Worm (Caenorhabditis elegans) whole organism, midembryonic: ENCODE results near the gene set-20.

Experiments
- T22C8.4 ChIP-seq: fragments of 200-800 bp; sonication (Bioruptor generic); IDR thresholded peaks from 2 replicates; pipeline ENCODE4 v1.3.6; 2022; ENCODE audit warnings: missing genetic modification characterization, missing compliant biosample characterization
- flt-1 ChIP-seq: fragments of 200-800 bp; sonication (Bioruptor generic); IDR thresholded peaks from 2 replicates; pipeline ENCODE4 v1.3.6; 2022; ENCODE audit warnings: missing genetic modification characterization, missing compliant biosample characterization
- med-1 ChIP-seq: sonication (generic microtip); optimal IDR thresholded peaks from 2 replicates; lab custom pipeline; 2017; ENCODE audit warnings: missing genetic modification characterization, mild to moderate bottlenecking, missing compliant biosample characterization, antibody characterized with exemption, missing genetic modification reagents; ENCODE audit not compliant: insufficient read depth
- ztf-29 ChIP-seq: fragments of 200-800 bp; sonication (Bioruptor generic); IDR thresholded peaks from 2 replicates; pipeline ENCODE4 v1.3.6; 2022; ENCODE audit warnings: missing genetic modification reagents, missing genetic modification characterization, missing compliant biosample characterization

- TF ChIP-seq flt-1 (GFP tag; lab: Robert Waterston, UW): no peak
- no peak for TF ChIP-seq ztf-29 (GFP tag; lab: Robert Waterston, UW)
- no peak for TF ChIP-seq T22C8.4
- no peak for TF ChIP-seq med-1 (GFP tag; lab: Kevin White, UChicago)
These were observed 11.2 kb upstream of the set-20 start, which contains the start of gene W01C8.5 for ce11 chrX:5697208-5697607.
